Fruit fly (Drosophila melanogaster): ENCODE results near the gene Sxl.

DNA sequence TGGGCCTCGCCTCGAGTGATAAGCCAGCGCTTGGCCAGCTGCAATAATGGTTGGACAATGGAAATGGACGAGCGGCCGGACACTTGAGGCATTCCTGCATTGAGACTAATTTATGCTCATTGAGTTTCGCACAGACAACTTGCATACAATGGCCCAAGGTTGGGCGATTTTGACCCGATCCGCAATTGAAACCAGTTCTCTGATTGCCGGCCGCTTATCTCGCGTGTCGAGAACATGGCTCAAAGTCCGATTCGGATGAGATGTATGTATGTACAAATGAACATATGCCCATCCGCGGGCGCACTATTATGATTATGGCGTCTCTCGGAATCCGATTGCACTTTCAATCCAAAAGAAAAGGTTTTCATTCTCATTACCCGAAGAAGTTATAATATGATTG lies 2.8 kb upstream of the Sxl start:
- no peak for TF ChIP-seq gt (GFP tag; IDR thresholded peaks at IDR 0.05)
- TF ChIP-seq Sin3A (optimal IDR thresholded peaks at IDR 0.05) = no peak
- no peak for TF ChIP-seq CG17612 (GFP tag; IDR thresholded peaks at IDR 0.05)
- no peak for TF ChIP-seq BtbVII (GFP tag; optimal IDR thresholded peaks at IDR 0.05)
